Fruit fly (Drosophila melanogaster) whole organism, embryonic: ENCODE measurements around the gene veli.

Experiments used
- BtbVII ChIP-seq: fragments of 200-800 bp; sonication (Bioruptor generic); optimal IDR thresholded peaks from 3 replicates; lab custom pipeline; 2017; ENCODE audit warnings: missing biosample characterization, mild to moderate bottlenecking, missing genetic modification characterization
- CG10274 ChIP-seq: fragments of 200-800 bp; sonication (Bioruptor generic); optimal IDR thresholded peaks from 3 replicates; lab custom pipeline; 2017; ENCODE audit warnings: missing biosample characterization, mild to moderate bottlenecking, missing genetic modification characterization
- CG10654 ChIP-seq: fragments of 200-800 bp; sonication (Bioruptor generic); optimal IDR thresholded peaks from 2 replicates; lab custom pipeline; 2016; ENCODE audit warnings: missing biosample characterization, missing genetic modification characterization
- CG12942 ChIP-seq: fragments of 200-800 bp; sonication (Bioruptor generic); optimal IDR thresholded peaks from 3 replicates; lab custom pipeline; 2016; ENCODE audit warnings: missing biosample characterization, missing genetic modification characterization
- CG15514 ChIP-seq: fragments of 200-800 bp; sonication (Bioruptor generic); optimal IDR thresholded peaks from 3 replicates; lab custom pipeline; 2017; ENCODE audit warnings: missing biosample characterization, missing genetic modification characterization, mild to moderate bottlenecking, moderate library complexity, missing genetic modification reagents
- CG1602 ChIP-seq: fragments of 200-800 bp; sonication (Bioruptor generic); optimal IDR thresholded peaks from 3 replicates; lab custom pipeline; 2016; ENCODE audit warnings: missing biosample characterization, missing genetic modification characterization
- CG17802 ChIP-seq: fragments of 200-800 bp; sonication (Bioruptor generic); optimal IDR thresholded peaks from 2 replicates; lab custom pipeline; 2018; ENCODE audit warnings: missing biosample characterization, mild to moderate bottlenecking, missing genetic modification characterization, moderate library complexity
- CG17912 ChIP-seq: fragments of 200-800 bp; sonication (Bioruptor generic); optimal IDR thresholded peaks from 2 replicates; lab custom pipeline; 2018; ENCODE audit warnings: missing biosample characterization, mild to moderate bottlenecking, missing genetic modification characterization
- CG18619 ChIP-seq: fragments of 200-800 bp; sonication (Bioruptor generic); optimal IDR thresholded peaks from 3 replicates; lab custom pipeline; 2017; ENCODE audit warnings: missing biosample characterization, mild to moderate bottlenecking, missing genetic modification characterization
- CG2116 ChIP-seq: fragments of 200-800 bp; sonication (Bioruptor generic); optimal IDR thresholded peaks from 3 replicates; lab custom pipeline; 2018; ENCODE audit warnings: missing biosample characterization, mild to moderate bottlenecking, missing genetic modification characterization
- CG31224 ChIP-seq: fragments of 200-800 bp; sonication (Bioruptor generic); IDR thresholded peaks from 2 replicates; pipeline ENCODE4 v1.3.6; 2022; ENCODE audit warnings: missing biosample characterization, missing genetic modification characterization
- CG4328 ChIP-seq: fragments of 200-800 bp; sonication (Bioruptor generic); optimal IDR thresholded peaks from 3 replicates; lab custom pipeline; 2017; ENCODE audit warnings: missing biosample characterization, missing genetic modification reagents, missing genetic modification characterization
- CG6654 ChIP-seq: fragments of 200-800 bp; sonication (Bioruptor generic); optimal IDR thresholded peaks from 2 replicates; lab custom pipeline; 2017; ENCODE audit warnings: missing biosample characterization, mild to moderate bottlenecking, missing genetic modification characterization
- CG7556 ChIP-seq: fragments of 200-800 bp; sonication (Bioruptor generic); optimal IDR thresholded peaks from 2 replicates; lab custom pipeline; 2017; ENCODE audit warnings: missing biosample characterization, mild to moderate bottlenecking, missing genetic modification characterization
- CG8478 ChIP-seq: fragments of >200 bp; optimal IDR thresholded peaks from 2 replicates; lab custom pipeline; 2018
- CG9609 ChIP-seq: fragments of 200-800 bp; sonication (Bioruptor generic); optimal IDR thresholded peaks from 3 replicates; lab custom pipeline; 2016; ENCODE audit warnings: missing biosample characterization, missing genetic modification characterization
- D19A ChIP-seq: fragments of 200-800 bp; optimal IDR thresholded peaks from 3 replicates; lab custom pipeline; 2019; ENCODE audit warnings: missing biosample characterization, mild to moderate bottlenecking, missing genetic modification characterization, moderate library complexity
- D19B ChIP-seq: fragments of 200-800 bp; sonication (Bioruptor generic); optimal IDR thresholded peaks from 2 replicates; lab custom pipeline; 2017; ENCODE audit warnings: missing biosample characterization, mild to moderate bottlenecking, missing genetic modification characterization
- Hand ChIP-seq: fragments of 200-800 bp; sonication (Bioruptor generic); optimal IDR thresholded peaks from 2 replicates; lab custom pipeline; 2017; ENCODE audit warnings: mild to moderate bottlenecking, missing biosample characterization, missing genetic modification reagents, missing genetic modification characterization
- Hmx ChIP-seq: fragments of 200-800 bp; sonication (Bioruptor generic); optimal IDR thresholded peaks from 2 replicates; lab custom pipeline; 2016; ENCODE audit warnings: missing biosample characterization, missing genetic modification characterization
- Hsf ChIP-seq: fragments of 200-800 bp; sonication (Bioruptor generic); optimal IDR thresholded peaks from 3 replicates; lab custom pipeline; 2016; ENCODE audit warnings: missing biosample characterization, missing genetic modification characterization
- Kr ChIP-seq: fragments of 200-800 bp; sonication (Bioruptor generic); optimal IDR thresholded peaks from 2 replicates; lab custom pipeline; 2017; ENCODE audit warnings: missing biosample characterization, mild to moderate bottlenecking, missing genetic modification characterization
- Lim3 ChIP-seq: fragments of 200-800 bp; sonication (Bioruptor generic); IDR thresholded peaks from 2 replicates; pipeline ENCODE4 v1.3.6; 2022; ENCODE audit warnings: missing biosample characterization, missing genetic modification characterization
- MESR4 ChIP-seq: fragments of 200-800 bp; sonication (Bioruptor generic); optimal IDR thresholded peaks from 2 replicates; lab custom pipeline; 2018; ENCODE audit warnings: missing biosample characterization, mild to moderate bottlenecking, missing genetic modification characterization, moderate library complexity
- Mes4 ChIP-seq: fragments of 200-800 bp; sonication (Bioruptor generic); optimal IDR thresholded peaks from 2 replicates; lab custom pipeline; 2016; ENCODE audit warnings: missing biosample characterization, missing genetic modification characterization
- Myb ChIP-seq: fragments of 200-800 bp; sonication (Bioruptor generic); optimal IDR thresholded peaks from 2 replicates; lab custom pipeline; 2016; ENCODE audit warnings: missing biosample characterization, missing genetic modification characterization
- NFAT ChIP-seq: fragments of 200-800 bp; sonication (Bioruptor generic); IDR thresholded peaks from 2 replicates; pipeline ENCODE4 v1.3.6; 2022; ENCODE audit warnings: missing biosample characterization, missing genetic modification characterization
- NK7.1 ChIP-seq: fragments of 200-800 bp; sonication (Bioruptor generic); optimal IDR thresholded peaks from 3 replicates; lab custom pipeline; 2016; ENCODE audit warnings: missing biosample characterization, missing genetic modification characterization
- Nf-YC ChIP-seq: fragments of 200-800 bp; optimal IDR thresholded peaks from 3 replicates; lab custom pipeline; 2019; ENCODE audit warnings: missing biosample characterization, mild to moderate bottlenecking, missing genetic modification characterization, moderate library complexity
- Oaz ChIP-seq: fragments of 200-800 bp; sonication (Bioruptor generic); IDR thresholded peaks from 2 replicates; pipeline ENCODE4 v1.3.6; 2022; ENCODE audit warnings: missing biosample characterization, missing genetic modification characterization
- Rx ChIP-seq: fragments of 200-800 bp; sonication (Bioruptor generic); IDR thresholded peaks from 2 replicates; pipeline ENCODE4 v1.3.6; 2022; ENCODE audit warnings: missing biosample characterization, missing genetic modification characterization
- Sry-β ChIP-seq: fragments of 200-800 bp; sonication (Bioruptor generic); optimal IDR thresholded peaks from 2 replicates; lab custom pipeline; 2018; ENCODE audit warnings: missing biosample characterization, mild to moderate bottlenecking, missing genetic modification characterization, moderate library complexity
- Xbp1 ChIP-seq: fragments of 200-800 bp; sonication (Bioruptor generic); optimal IDR thresholded peaks from 3 replicates; lab custom pipeline; 2016; ENCODE audit warnings: missing biosample characterization, mild to moderate bottlenecking, missing genetic modification characterization
- ab ChIP-seq: fragments of 200-800 bp; sonication (Bioruptor generic); optimal IDR thresholded peaks from 2 replicates; lab custom pipeline; 2016; ENCODE audit warnings: missing biosample characterization, missing genetic modification characterization
- ara ChIP-seq: fragments of 200-800 bp; sonication (Bioruptor generic); IDR thresholded peaks from 2 replicates; pipeline ENCODE4 v1.3.6; 2022; ENCODE audit warnings: missing biosample characterization, missing genetic modification characterization
- bigmax ChIP-seq: fragments of 200-800 bp; sonication (Bioruptor generic); optimal IDR thresholded peaks from 2 replicates; lab custom pipeline; 2018; ENCODE audit warnings: missing biosample characterization, mild to moderate bottlenecking, missing genetic modification characterization
- cg ChIP-seq: fragments of 200-800 bp; sonication (Bioruptor generic); optimal IDR thresholded peaks from 3 replicates; lab custom pipeline; 2019; ENCODE audit warnings: missing biosample characterization, mild to moderate bottlenecking, missing genetic modification characterization, moderate library complexity
- fd102C ChIP-seq: fragments of 200-800 bp; sonication (Bioruptor generic); optimal IDR thresholded peaks from 2 replicates; lab custom pipeline; 2018; ENCODE audit warnings: missing biosample characterization, mild to moderate bottlenecking, missing genetic modification characterization, moderate library complexity
- ind ChIP-seq: fragments of 200-800 bp; sonication (Bioruptor generic); optimal IDR thresholded peaks from 3 replicates; lab custom pipeline; 2016; ENCODE audit warnings: missing biosample characterization, missing genetic modification characterization
- ken ChIP-seq: fragments of 200-800 bp; sonication (Bioruptor generic); IDR thresholded peaks from 3 replicates; pipeline ENCODE4 v1.3.6; 2022; ENCODE audit warnings: missing biosample characterization, missing genetic modification characterization
- lov ChIP-seq, 2 experiments: fragments of 200-800 bp in 1 of 2; fragments of >200 bp in 1 of 2; sonication (Bioruptor generic) in 1 of 2; IDR thresholded peaks in 1 of 2; optimal IDR thresholded peaks in 1 of 2; 2 replicates in 1 of 2; 3 replicates in 1 of 2; pipeline versions ENCODE4 v1.3.6 to Lab custom; 2017 to 2022; ENCODE audit warnings: missing biosample characterization in 1 of 2, missing genetic modification characterization in 1 of 2
- luna ChIP-seq: fragments of 200-800 bp; sonication (Bioruptor generic); optimal IDR thresholded peaks from 2 replicates; lab custom pipeline; 2016; ENCODE audit warnings: missing biosample characterization, missing genetic modification characterization
- nom ChIP-seq: fragments of 200-800 bp; sonication (Bioruptor generic); optimal IDR thresholded peaks from 2 replicates; lab custom pipeline; 2017; ENCODE audit warnings: missing biosample characterization, missing genetic modification characterization, mild to moderate bottlenecking, moderate library complexity, missing genetic modification reagents
- pb ChIP-seq: fragments of 200-800 bp; sonication (Bioruptor generic); optimal IDR thresholded peaks from 3 replicates; lab custom pipeline; 2016; ENCODE audit warnings: missing biosample characterization, missing genetic modification characterization
- pnt ChIP-seq: fragments of 200-800 bp; sonication (Bioruptor generic); optimal IDR thresholded peaks from 3 replicates; lab custom pipeline; 2016; ENCODE audit warnings: missing biosample characterization, missing genetic modification characterization
- pzg ChIP-seq: fragments of 200-800 bp; sonication (Bioruptor generic); optimal IDR thresholded peaks from 3 replicates; lab custom pipeline; 2018; ENCODE audit warnings: missing biosample characterization, mild to moderate bottlenecking, missing genetic modification characterization, moderate library complexity
- slou ChIP-seq: fragments of 200-800 bp; sonication (Bioruptor generic); optimal IDR thresholded peaks from 3 replicates; lab custom pipeline; 2016; ENCODE audit warnings: missing biosample characterization, missing genetic modification characterization
- sna ChIP-seq: fragments of 200-800 bp; sonication (Bioruptor generic); IDR thresholded peaks from 2 replicates; pipeline ENCODE4 v1.3.6; 2022; ENCODE audit warnings: missing biosample characterization, missing genetic modification characterization; ENCODE audit not compliant: partially characterized antibody
- trem ChIP-seq: fragments of 200-800 bp; optimal IDR thresholded peaks from 3 replicates; lab custom pipeline; 2019; ENCODE audit warnings: missing biosample characterization, mild to moderate bottlenecking, missing genetic modification characterization, moderate library complexity
- tx ChIP-seq: fragments of 200-800 bp; sonication (Bioruptor generic); optimal IDR thresholded peaks from 2 replicates; lab custom pipeline; 2016; ENCODE audit warnings: missing biosample characterization, missing genetic modification characterization
- zfh1 ChIP-seq: fragments of 200-800 bp; sonication (Bioruptor generic); IDR thresholded peaks from 3 replicates; pipeline ENCODE4 v1.3.6; 2022; ENCODE audit warnings: missing biosample characterization, missing genetic modification characterization

The veli gene

DNA sequence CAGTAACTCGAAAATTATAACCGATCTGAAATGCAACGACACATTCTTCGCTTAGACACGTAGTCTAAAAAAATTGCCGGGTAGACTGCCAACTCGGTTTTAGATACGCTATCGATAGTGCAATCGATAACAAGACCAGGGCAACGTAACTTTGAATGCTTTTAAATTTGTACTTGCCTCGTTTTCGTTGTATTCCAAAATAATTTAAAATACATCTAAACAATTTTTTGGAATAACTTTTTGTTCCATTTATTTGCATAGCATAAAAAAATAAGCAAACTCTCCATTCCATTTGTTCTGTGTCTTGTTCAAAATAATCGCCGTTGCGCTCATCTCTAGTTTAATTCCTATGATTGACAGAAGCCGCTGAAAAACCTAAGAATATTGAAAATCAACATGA lies 4.2 kb upstream of the veli start, which contains the start of the genes Stt3B and CG11839 (continued):
- TF ChIP-seq slou (GFP tag; lab: Kevin White, UChicago) (peak; percentile 48), pb (GFP tag; lab: Kevin White, UChicago) (no peak), Hsf (GFP tag; lab: Kevin White, UChicago) (peak; percentile 82), pnt (GFP tag; lab: Kevin White, UChicago) (peak; percentile 77), BtbVII (GFP tag; lab: Kevin White, UChicago) (no peak), CG6654 (no peak), cg (GFP tag; lab: Kevin White, UChicago) (no peak), Myb (GFP tag; lab: Kevin White, UChicago) (peak; percentile 73), D19B (GFP tag; lab: Kevin White, UChicago) (peak; percentile 32), CG10274 (GFP tag; lab: Kevin White, UChicago) (no peak), ab (GFP tag; lab: Kevin White, UChicago) (no peak), CG8478 (lab: Kevin White, UChicago) (no peak), zfh1 (GFP tag; lab: Robert Waterston, UW) (peak; percentile 70), ken (GFP tag; lab: Robert Waterston, UW) (peak; percentile 58; the same call in 2 of the 3 replicates), lov (optimal IDR thresholded peaks at IDR 0.05; lab: Kevin White, UChicago) (no peak), lov (GFP tag; IDR thresholded peaks at IDR 0.05; lab: Robert Waterston, UW) (no peak), tx (GFP tag; lab: Kevin White, UChicago) (peak; percentile 78), CG1602 (GFP tag; lab: Kevin White, UChicago) (peak; percentile 69), Lim3 (GFP tag; lab: Robert Waterston, UW) (no peak), Hmx (GFP tag; lab: Kevin White, UChicago) (peak; percentile 6), CG9609 (GFP tag; lab: Kevin White, UChicago) (peak; percentile 74), sna (GFP tag; lab: Robert Waterston, UW) (peak; percentile 93), Hand (GFP tag; lab: Kevin White, UChicago) (no peak), pzg (peak; percentile 85), Xbp1 (GFP tag; lab: Kevin White, UChicago) (peak; percentile 95), ara (no peak; the same call in 1 of the 2 replicates), CG17802 (tag; lab: Kevin White, UChicago) (no peak), MESR4 (peak; percentile 46), CG2116 (GFP tag; lab: Kevin White, UChicago) (peak; percentile 85), Oaz (GFP tag; lab: Robert Waterston, UW) (0 out of 2 replicates have a peak, but pooled peaks have one; percentile 55), ind (GFP tag; lab: Kevin White, UChicago) (peak; percentile 81), NK7.1 (GFP tag; lab: Kevin White, UChicago) (no peak), CG7556 (GFP tag; lab: Kevin White, UChicago) (no peak), CG15514 (GFP tag; lab: Kevin White, UChicago) (peak; percentile 70), NFAT (no peak), Nf-YC (tag; lab: Kevin White, UChicago) (no peak), CG31224 (GFP tag; lab: Robert Waterston, UW) (no peak), CG12942 (GFP tag; lab: Kevin White, UChicago) (peak; percentile 75), Kr (GFP tag; lab: Kevin White, UChicago) (no peak), trem (tag; lab: Kevin White, UChicago) (peak; percentile 100), Mes4 (peak; percentile 53), luna (GFP tag; lab: Kevin White, UChicago) (peak; percentile 25), Sry-β (GFP tag; lab: Kevin White, UChicago) (peak; percentile 31), Rx (GFP tag; lab: Robert Waterston, UW) (no peak), CG18619 (no peak), nom (GFP tag; lab: Kevin White, UChicago) (peak; percentile 24), fd102C (GFP tag; lab: Kevin White, UChicago) (no peak), CG10654 (GFP tag; lab: Kevin White, UChicago) (peak; percentile 70), CG4328 (GFP tag; lab: Kevin White, UChicago) (peak; percentile 41), CG17912 (GFP tag; lab: Kevin White, UChicago) (peak; percentile 1), bigmax (no peak), D19A (tag; lab: Kevin White, UChicago) (no peak)
